Worm (Caenorhabditis elegans) whole organism, L1 larva: ENCODE results near the gene ceh-13.

ENCODE experiments used
- C16A3.4 ChIP-seq: fragments of 150-350 bp; optimal IDR thresholded peaks from 2 replicates; lab custom pipeline; 2014; ENCODE audit warnings: missing biosample characterization, missing genetic modification characterization
- ama-1 ChIP-seq: fragments of 150-350 bp; optimal IDR thresholded peaks from 2 replicates; lab custom pipeline; 2014
- blmp-1 ChIP-seq: fragments of 150-350 bp; optimal IDR thresholded peaks from 2 replicates; lab custom pipeline; 2014; ENCODE audit warnings: missing biosample characterization, missing genetic modification characterization
- ceh-63 ChIP-seq: fragments of 200-800 bp; sonication (Bioruptor generic); optimal IDR thresholded peaks from 2 replicates; lab custom pipeline; 2018; ENCODE audit warnings: mild to moderate bottlenecking, missing genetic modification characterization, missing compliant biosample characterization
- ceh-8 ChIP-seq: fragments of 200-800 bp; sonication (Bioruptor generic); optimal IDR thresholded peaks from 2 replicates; lab custom pipeline; 2018; ENCODE audit warnings: mild to moderate bottlenecking, missing genetic modification characterization, moderate library complexity, missing compliant biosample characterization
- ceh-90 ChIP-seq: sonication (generic microtip); optimal IDR thresholded peaks from 2 replicates; lab custom pipeline; 2016; ENCODE audit warnings: missing genetic modification characterization, missing compliant biosample characterization
- ces-1 ChIP-seq: fragments of 150-350 bp; optimal IDR thresholded peaks from 2 replicates; lab custom pipeline; 2014; ENCODE audit warnings: missing biosample characterization, missing genetic modification reagents, missing genetic modification characterization
- dsc-1 ChIP-seq: sonication (generic microtip); optimal IDR thresholded peaks from 2 replicates; lab custom pipeline; 2016; ENCODE audit warnings: mild to moderate bottlenecking, missing genetic modification characterization, missing compliant biosample characterization
- efl-1 ChIP-seq, 4 experiments: fragments of 150-350 bp; optimal IDR thresholded peaks in 3 of 4; peaks in 1 of 4; 1 replicate in 1 of 4; 2 replicates in 3 of 4; lab custom pipeline; 2014; ENCODE audit warnings: missing biosample characterization in 2 of 4, missing genetic modification characterization in 2 of 4, missing genetic modification reagents in 2 of 4
- efl-3 ChIP-seq: fragments of 200-800 bp; sonication (Bioruptor generic); optimal IDR thresholded peaks from 2 replicates; lab custom pipeline; 2018; ENCODE audit warnings: mild to moderate bottlenecking, missing genetic modification characterization, missing compliant biosample characterization
- elt-2 ChIP-seq: sonication (generic microtip); optimal IDR thresholded peaks from 2 replicates; lab custom pipeline; 2016; ENCODE audit warnings: missing genetic modification characterization, mild to moderate bottlenecking, inconsistent platforms, missing compliant biosample characterization, missing genetic modification reagents
- fkh-10 ChIP-seq: sonication (generic microtip); optimal IDR thresholded peaks from 2 replicates; lab custom pipeline; 2017; ENCODE audit warnings: missing biosample characterization, missing genetic modification reagents, missing genetic modification characterization
- fkh-4 ChIP-seq: sonication (generic microtip); optimal IDR thresholded peaks from 2 replicates; lab custom pipeline; 2016; ENCODE audit warnings: missing compliant biosample characterization, missing genetic modification characterization, borderline replicate concordance
- fkh-8 ChIP-seq: sonication (generic microtip); optimal IDR thresholded peaks from 2 replicates; lab custom pipeline; 2016; ENCODE audit warnings: mild to moderate bottlenecking, missing genetic modification characterization, missing compliant biosample characterization
- fos-1 ChIP-seq: fragments of 150-350 bp; optimal IDR thresholded peaks from 2 replicates; lab custom pipeline; 2014; ENCODE audit warnings: missing biosample characterization, missing genetic modification characterization
- grh-1 ChIP-seq: fragments of 200-800 bp; sonication (Bioruptor generic); IDR thresholded peaks from 2 replicates; pipeline ENCODE4 v1.3.6; 2022; ENCODE audit warnings: missing genetic modification reagents, missing genetic modification characterization, missing compliant biosample characterization
- hlh-17 ChIP-seq: fragments of 200-800 bp; sonication (Bioruptor generic); optimal IDR thresholded peaks from 2 replicates; lab custom pipeline; 2018; ENCODE audit warnings: missing genetic modification characterization, mild to moderate bottlenecking, missing compliant biosample characterization, moderate library complexity, borderline replicate concordance
- hpl-2 ChIP-seq: fragments of 150-350 bp; optimal IDR thresholded peaks from 2 replicates; lab custom pipeline; 2014; ENCODE audit warnings: missing biosample characterization, missing genetic modification reagents, missing genetic modification characterization
- irx-1 ChIP-seq: sonication (generic microtip); optimal IDR thresholded peaks from 2 replicates; lab custom pipeline; 2016; ENCODE audit warnings: missing genetic modification characterization, missing compliant biosample characterization
- lin-14 ChIP-seq: fragments of 200-800 bp; sonication (Bioruptor generic); optimal IDR thresholded peaks from 2 replicates; lab custom pipeline; 2018; ENCODE audit warnings: mild to moderate bottlenecking, missing genetic modification characterization, moderate library complexity, missing compliant biosample characterization
- lin-15B ChIP-seq: fragments of 150-350 bp; sonication (generic microtip); optimal IDR thresholded peaks from 3 replicates; lab custom pipeline; 2014; ENCODE audit warnings: missing biosample characterization, missing genetic modification characterization
- lin-35 ChIP-seq, 2 experiments: fragments of 150-350 bp; optimal IDR thresholded peaks; 2 replicates each; lab custom pipeline; 2014; ENCODE audit warnings: missing biosample characterization in 2 of 2, missing genetic modification characterization in 2 of 2, missing genetic modification reagents in 2 of 2
- lir-3 ChIP-seq: sonication (generic microtip); optimal IDR thresholded peaks from 2 replicates; lab custom pipeline; 2016; ENCODE audit warnings: mild to moderate bottlenecking, missing genetic modification characterization, moderate library complexity, missing compliant biosample characterization; ENCODE audit not compliant: poor library complexity
- mab-9 ChIP-seq: fragments of 200-800 bp; sonication (Bioruptor generic); IDR thresholded peaks from 2 replicates; pipeline ENCODE4 v1.3.6; 2022; ENCODE audit warnings: missing genetic modification reagents, missing genetic modification characterization, missing compliant biosample characterization
- mdl-1 ChIP-seq, 2 experiments: fragments of 150-350 bp; optimal IDR thresholded peaks; 2 replicates each; lab custom pipeline; 2014 to 2017; ENCODE audit warnings: missing biosample characterization in 2 of 2, missing genetic modification characterization in 2 of 2, inconsistent platforms in 1 of 2
- mef-2 ChIP-seq: fragments of 150-350 bp; optimal IDR thresholded peaks from 2 replicates; lab custom pipeline; 2014; ENCODE audit warnings: missing biosample characterization, missing genetic modification characterization
- mep-1 ChIP-seq: fragments of 150-350 bp; optimal IDR thresholded peaks from 2 replicates; lab custom pipeline; 2014; ENCODE audit warnings: missing biosample characterization, missing genetic modification characterization
- nhr-11 ChIP-seq: fragments of 150-350 bp; optimal IDR thresholded peaks from 2 replicates; lab custom pipeline; 2014; ENCODE audit warnings: missing biosample characterization, missing genetic modification characterization
- nhr-19 ChIP-seq: fragments of 200-800 bp; sonication (Bioruptor generic); conservative IDR thresholded peaks from 2 replicates; pipeline ENCODE4 v1.3.6; 2022; ENCODE audit warnings: missing genetic modification characterization, missing compliant biosample characterization
- nhr-20 ChIP-seq: sonication (generic microtip); optimal IDR thresholded peaks from 2 replicates; lab custom pipeline; 2016; ENCODE audit warnings: mild to moderate bottlenecking, missing genetic modification characterization, missing compliant biosample characterization
- nhr-237 ChIP-seq: fragments of 150-350 bp; optimal IDR thresholded peaks from 2 replicates; lab custom pipeline; 2014; ENCODE audit warnings: missing biosample characterization, missing genetic modification characterization
- nhr-47 ChIP-seq: sonication (generic microtip); optimal IDR thresholded peaks from 2 replicates; lab custom pipeline; 2016; ENCODE audit warnings: mild to moderate bottlenecking, missing genetic modification characterization, moderate library complexity, missing compliant biosample characterization
- nhr-71 ChIP-seq: sonication (generic microtip); optimal IDR thresholded peaks from 2 replicates; lab custom pipeline; 2016; ENCODE audit warnings: mild to moderate bottlenecking, missing genetic modification characterization, moderate library complexity, missing compliant biosample characterization
- nhr-76 ChIP-seq: sonication (generic microtip); optimal IDR thresholded peaks from 2 replicates; lab custom pipeline; 2017; ENCODE audit warnings: missing biosample characterization, missing genetic modification characterization
- nhr-77 ChIP-seq: fragments of 150-350 bp; optimal IDR thresholded peaks from 2 replicates; lab custom pipeline; 2014; ENCODE audit warnings: missing biosample characterization, missing genetic modification characterization
- nhr-84 ChIP-seq: sonication (generic microtip); optimal IDR thresholded peaks from 2 replicates; lab custom pipeline; 2017; ENCODE audit warnings: missing biosample characterization, missing genetic modification characterization
- pag-3 ChIP-seq: sonication (generic microtip); optimal IDR thresholded peaks from 2 replicates; lab custom pipeline; 2017; ENCODE audit warnings: missing genetic modification characterization, mild to moderate bottlenecking, missing compliant biosample characterization, antibody characterized with exemption, borderline replicate concordance; ENCODE audit not compliant: insufficient read depth
- pax-3 ChIP-seq: fragments of 200-800 bp; sonication (Bioruptor generic); optimal IDR thresholded peaks from 2 replicates; lab custom pipeline; 2018; ENCODE audit warnings: mild to moderate bottlenecking, missing genetic modification characterization, moderate library complexity, missing compliant biosample characterization
- pqm-1 ChIP-seq: sonication (generic microtip); optimal IDR thresholded peaks from 3 replicates; lab custom pipeline; 2017; ENCODE audit warnings: missing biosample characterization, missing genetic modification characterization
- skn-1 ChIP-seq: fragments of 150-350 bp; optimal IDR thresholded peaks from 2 replicates; lab custom pipeline; 2014; ENCODE audit warnings: missing biosample characterization, missing genetic modification characterization
- snpc-4 ChIP-seq: fragments of 150-350 bp; optimal IDR thresholded peaks from 2 replicates; lab custom pipeline; 2014; ENCODE audit warnings: missing biosample characterization, missing genetic modification characterization
- sox-4 ChIP-seq: sonication (generic microtip); optimal IDR thresholded peaks from 2 replicates; lab custom pipeline; 2016; ENCODE audit warnings: missing genetic modification characterization, missing compliant biosample characterization
- sptf-1 ChIP-seq: fragments of 150-350 bp; optimal IDR thresholded peaks from 2 replicates; lab custom pipeline; 2014; ENCODE audit warnings: missing biosample characterization, missing genetic modification characterization
- sup-37 ChIP-seq: fragments of 200-800 bp; sonication (Bioruptor generic); optimal IDR thresholded peaks from 2 replicates; lab custom pipeline; 2018; ENCODE audit warnings: mild to moderate bottlenecking, missing genetic modification characterization, missing compliant biosample characterization
- tbx-2 ChIP-seq: sonication (generic microtip); optimal IDR thresholded peaks from 2 replicates; lab custom pipeline; 2016; ENCODE audit warnings: missing genetic modification characterization, missing compliant biosample characterization
- unc-130 ChIP-seq: fragments of 150-350 bp; optimal IDR thresholded peaks from 2 replicates; lab custom pipeline; 2017; ENCODE audit warnings: missing biosample characterization, missing genetic modification characterization, inconsistent platforms
- unc-30 ChIP-seq: sonication (generic microtip); optimal IDR thresholded peaks from 2 replicates; lab custom pipeline; 2017; ENCODE audit warnings: missing biosample characterization, missing genetic modification characterization
- unc-86 ChIP-seq: sonication (generic microtip); optimal IDR thresholded peaks from 2 replicates; lab custom pipeline; 2016; ENCODE audit warnings: missing genetic modification characterization, missing compliant biosample characterization
- vab-15 ChIP-seq: sonication (generic microtip); optimal IDR thresholded peaks from 2 replicates; lab custom pipeline; 2017; ENCODE audit warnings: missing genotype, mild to moderate bottlenecking, missing genetic modification characterization, missing compliant biosample characterization
- xbp-1 ChIP-seq: sonication (generic microtip); optimal IDR thresholded peaks from 2 replicates; lab custom pipeline; 2016; ENCODE audit warnings: missing genetic modification characterization, missing compliant biosample characterization
- zag-1 ChIP-seq: fragments of 150-350 bp; optimal IDR thresholded peaks from 2 replicates; lab custom pipeline; 2014; ENCODE audit warnings: missing biosample characterization, missing genetic modification characterization
- ztf-11 ChIP-seq, 2 experiments: sonication (generic microtip); optimal IDR thresholded peaks; 2 replicates each; lab custom pipeline; 2016 to 2017; ENCODE audit warnings: missing genetic modification characterization in 2 of 2, missing biosample characterization in 1 of 2, missing compliant biosample characterization in 1 of 2

Gene ceh-13

ce11 chrIII:7572781-7573400 is 17.4 kb downstream of the ceh-13 start, which contains the start of the genes rpl-9 and lpd-7 (continued):
- TF ChIP-seq snpc-4 (tag; lab: Kevin White, UChicago), result no peak
- no peak for TF ChIP-seq nhr-76 (tag; lab: Kevin White, UChicago)
- TF ChIP-seq ceh-90 (tag; lab: Kevin White, UChicago), result no peak
- TF ChIP-seq nhr-20, result peak; percentile 79
- TF ChIP-seq unc-30 (tag; lab: Kevin White, UChicago), result no peak
- TF ChIP-seq nhr-19, result peak; percentile 78
- peak; percentile 29 for TF ChIP-seq vab-15
- peak; percentile 20 for TF ChIP-seq ama-1
- peak; percentile 90 for TF ChIP-seq skn-1
- peak; percentile 57 for TF ChIP-seq pax-3 (tag; lab: Kevin White, UChicago)
- peak; percentile 12 for TF ChIP-seq nhr-11
- no peak for TF ChIP-seq hlh-17 (GFP tag; lab: Kevin White, UChicago)
- peak; percentile 26; the same call in 1 of the 2 replicates for TF ChIP-seq grh-1 (GFP tag; lab: Robert Waterston, UW)
- no peak for TF ChIP-seq sup-37 (GFP tag; lab: Kevin White, UChicago)
- peak; percentile 74 for TF ChIP-seq fkh-8
- no peak for TF ChIP-seq pag-3 (tag; lab: Kevin White, UChicago)
- peak; percentile 84 for TF ChIP-seq nhr-77
- TF ChIP-seq irx-1 (tag; lab: Kevin White, UChicago), result peak; percentile 41
- peak; percentile 66 for TF ChIP-seq unc-86 (tag; lab: Kevin White, UChicago)
- no peak for TF ChIP-seq sox-4 (tag; lab: Kevin White, UChicago)
- TF ChIP-seq lin-15B, result peak; percentile 74
- peak; percentile 87 for TF ChIP-seq mep-1 (tag; lab: Kevin White, UChicago)
- peak; percentile 31 for TF ChIP-seq nhr-237 (tag; lab: Kevin White, UChicago)
- peak in 1 of 2 experiments; percentile 81 for TF ChIP-seq mdl-1 (tag; optimal IDR thresholded peaks at IDR 0.05; lab: Kevin White, UChicago)
- peak; percentile 86 to 88 for TF ChIP-seq efl-1 (optimal IDR thresholded peaks at IDR 0.05; lab: Kevin White, UChicago)
- peak; percentile 75 to 97 for TF ChIP-seq efl-1 (GFP tag; optimal IDR thresholded peaks at IDR 0.05 in 1 of 2; lab: Kevin White, UChicago)
- peak; percentile 76 for TF ChIP-seq lin-14 (GFP tag; lab: Kevin White, UChicago)
- no peak for TF ChIP-seq ceh-63 (GFP tag; lab: Kevin White, UChicago)
- TF ChIP-seq unc-130, result peak; percentile 80
- peak; percentile 73 for TF ChIP-seq blmp-1 (tag; lab: Kevin White, UChicago)
- TF ChIP-seq dsc-1 (tag; lab: Kevin White, UChicago), result peak; percentile 51
- no peak for TF ChIP-seq zag-1 (tag; lab: Kevin White, UChicago)
- TF ChIP-seq hpl-2 (GFP tag; lab: Kevin White, UChicago), result peak; percentile 66
- peak; percentile 86 for TF ChIP-seq nhr-71 (tag; lab: Kevin White, UChicago)
- TF ChIP-seq efl-3 (GFP tag; lab: Kevin White, UChicago), result no peak
- no peak for TF ChIP-seq mab-9 (GFP tag; lab: Robert Waterston, UW)
- peak; percentile 45 for TF ChIP-seq lir-3 (tag; lab: Kevin White, UChicago)
- peak; percentile 82 for TF ChIP-seq nhr-47 (tag; lab: Kevin White, UChicago)
- no peak for TF ChIP-seq mef-2 (tag; lab: Kevin White, UChicago)
- TF ChIP-seq tbx-2, result peak; percentile 68
- TF ChIP-seq pqm-1 (tag; lab: Kevin White, UChicago), result no peak
- no peak for TF ChIP-seq nhr-84
- TF ChIP-seq elt-2 (tag; lab: Kevin White, UChicago), result no peak
- peak; percentile 97 for TF ChIP-seq C16A3.4 (tag; lab: Kevin White, UChicago)
- peak; percentile 80 for TF ChIP-seq xbp-1 (tag; lab: Kevin White, UChicago)
- no peak for TF ChIP-seq ztf-11 (tag; optimal IDR thresholded peaks at IDR 0.05; lab: Kevin White, UChicago)
- no peak for TF ChIP-seq sptf-1 (tag; lab: Kevin White, UChicago)
- peak; percentile 75 for TF ChIP-seq fos-1
- no peak for TF ChIP-seq ces-1
- TF ChIP-seq fkh-4, result no peak
- TF ChIP-seq lin-35 (GFP tag; optimal IDR thresholded peaks at IDR 0.05; lab: Kevin White, UChicago), result peak; percentile 88 to 92
- peak; percentile 22 for TF ChIP-seq fkh-10 (GFP tag; lab: Kevin White, UChicago)
- TF ChIP-seq ceh-8, result no peak
